Worm (Caenorhabditis elegans) whole organism, L1 larva: ENCODE measurements around the gene T11G6.2.

Experiments
- C04F5.9 ChIP-seq: sonication (generic microtip); optimal IDR thresholded peaks from 2 replicates; lab custom pipeline; 2016; ENCODE audit warnings: missing genetic modification characterization, missing compliant biosample characterization
- C16A3.4 ChIP-seq: fragments of 150-350 bp; optimal IDR thresholded peaks from 2 replicates; lab custom pipeline; 2014; ENCODE audit warnings: missing biosample characterization, missing genetic modification characterization
- aha-1 ChIP-seq: fragments of 150-350 bp; optimal IDR thresholded peaks from 2 replicates; lab custom pipeline; 2014; ENCODE audit warnings: missing biosample characterization, missing genetic modification characterization
- ceh-82 ChIP-seq, 3 experiments: fragments of 150-350 bp in 1 of 3; sonication (generic microtip) in 2 of 3; optimal IDR thresholded peaks; 2 replicates each; lab custom pipeline; 2014 to 2017; ENCODE audit warnings: missing biosample characterization in 3 of 3, missing genetic modification characterization in 3 of 3
- ceh-88 ChIP-seq: fragments of 200-800 bp; sonication (Bioruptor generic); IDR thresholded peaks from 2 replicates; pipeline ENCODE4 v1.3.6; 2022; ENCODE audit warnings: missing genetic modification characterization, missing compliant biosample characterization
- ceh-90 ChIP-seq: sonication (generic microtip); optimal IDR thresholded peaks from 2 replicates; lab custom pipeline; 2016; ENCODE audit warnings: missing genetic modification characterization, missing compliant biosample characterization
- dpl-1 ChIP-seq, 3 experiments: fragments of 150-350 bp in 2 of 3; sonication (generic microtip) in 1 of 3; optimal IDR thresholded peaks; 2 replicates each; lab custom pipeline; 2014 to 2017; ENCODE audit warnings: missing biosample characterization in 3 of 3, missing genetic modification characterization in 3 of 3, missing genetic modification reagents in 3 of 3
- dsc-1 ChIP-seq: sonication (generic microtip); optimal IDR thresholded peaks from 2 replicates; lab custom pipeline; 2016; ENCODE audit warnings: mild to moderate bottlenecking, missing genetic modification characterization, missing compliant biosample characterization
- efl-1 ChIP-seq, 4 experiments: fragments of 150-350 bp; optimal IDR thresholded peaks in 3 of 4; peaks in 1 of 4; 1 replicate in 1 of 4; 2 replicates in 3 of 4; lab custom pipeline; 2014; ENCODE audit warnings: missing biosample characterization in 2 of 4, missing genetic modification characterization in 2 of 4, missing genetic modification reagents in 2 of 4
- egl-27 ChIP-seq, 2 experiments: fragments of 150-350 bp in 1 of 2; sonication (generic microtip); optimal IDR thresholded peaks; 3 replicates each; lab custom pipeline; 2017 to 2018; ENCODE audit warnings: missing biosample characterization in 2 of 2, missing genetic modification characterization in 2 of 2, missing genetic modification reagents in 2 of 2
- elt-2 ChIP-seq: sonication (generic microtip); optimal IDR thresholded peaks from 2 replicates; lab custom pipeline; 2016; ENCODE audit warnings: missing genetic modification characterization, mild to moderate bottlenecking, inconsistent platforms, missing compliant biosample characterization, missing genetic modification reagents
- elt-3 ChIP-seq, 6 experiments: fragments of 150-350 bp in 1 of 6; sonication (generic microtip); optimal IDR thresholded peaks; 2 replicates each; lab custom pipeline; 2017 to 2018; ENCODE audit warnings: missing biosample characterization in 6 of 6, missing genetic modification characterization in 6 of 6, inconsistent platforms in 1 of 6
- ets-5 ChIP-seq: fragments of 200-800 bp; sonication (Bioruptor generic); IDR thresholded peaks from 2 replicates; pipeline ENCODE4 v1.3.6; 2022; ENCODE audit warnings: missing genetic modification characterization, missing compliant biosample characterization
- fkh-10 ChIP-seq: sonication (generic microtip); optimal IDR thresholded peaks from 2 replicates; lab custom pipeline; 2017; ENCODE audit warnings: missing biosample characterization, missing genetic modification reagents, missing genetic modification characterization
- fos-1 ChIP-seq: fragments of 150-350 bp; optimal IDR thresholded peaks from 2 replicates; lab custom pipeline; 2014; ENCODE audit warnings: missing biosample characterization, missing genetic modification characterization
- hlh-17 ChIP-seq: fragments of 200-800 bp; sonication (Bioruptor generic); optimal IDR thresholded peaks from 2 replicates; lab custom pipeline; 2018; ENCODE audit warnings: missing genetic modification characterization, mild to moderate bottlenecking, missing compliant biosample characterization, moderate library complexity, borderline replicate concordance
- irx-1 ChIP-seq: sonication (generic microtip); optimal IDR thresholded peaks from 2 replicates; lab custom pipeline; 2016; ENCODE audit warnings: missing genetic modification characterization, missing compliant biosample characterization
- isw-1 ChIP-seq: fragments of 200-800 bp; sonication (Bioruptor generic); IDR thresholded peaks from 2 replicates; pipeline ENCODE4 v1.3.6; 2022; ENCODE audit warnings: missing genetic modification characterization, missing compliant biosample characterization
- jun-1 ChIP-seq: fragments of 150-350 bp; optimal IDR thresholded peaks from 2 replicates; lab custom pipeline; 2014; ENCODE audit warnings: missing biosample characterization, missing genetic modification reagents, missing genetic modification characterization
- lin-13 ChIP-seq: fragments of 150-350 bp; optimal IDR thresholded peaks from 2 replicates; lab custom pipeline; 2014; ENCODE audit warnings: missing biosample characterization, missing genetic modification reagents, missing genetic modification characterization
- lin-14 ChIP-seq: fragments of 200-800 bp; sonication (Bioruptor generic); optimal IDR thresholded peaks from 2 replicates; lab custom pipeline; 2018; ENCODE audit warnings: mild to moderate bottlenecking, missing genetic modification characterization, moderate library complexity, missing compliant biosample characterization
- lin-15B ChIP-seq: fragments of 150-350 bp; sonication (generic microtip); optimal IDR thresholded peaks from 3 replicates; lab custom pipeline; 2014; ENCODE audit warnings: missing biosample characterization, missing genetic modification characterization
- lin-39 ChIP-seq: fragments of 150-350 bp; optimal IDR thresholded peaks from 2 replicates; lab custom pipeline; 2014; ENCODE audit warnings: missing biosample characterization, missing genetic modification reagents, missing genetic modification characterization
- lir-3 ChIP-seq: sonication (generic microtip); optimal IDR thresholded peaks from 2 replicates; lab custom pipeline; 2016; ENCODE audit warnings: mild to moderate bottlenecking, missing genetic modification characterization, moderate library complexity, missing compliant biosample characterization; ENCODE audit not compliant: poor library complexity
- mab-9 ChIP-seq: fragments of 200-800 bp; sonication (Bioruptor generic); IDR thresholded peaks from 2 replicates; pipeline ENCODE4 v1.3.6; 2022; ENCODE audit warnings: missing genetic modification reagents, missing genetic modification characterization, missing compliant biosample characterization
- nhr-237 ChIP-seq: fragments of 150-350 bp; optimal IDR thresholded peaks from 2 replicates; lab custom pipeline; 2014; ENCODE audit warnings: missing biosample characterization, missing genetic modification characterization
- nhr-28 ChIP-seq: fragments of 150-350 bp; optimal IDR thresholded peaks from 2 replicates; lab custom pipeline; 2014; ENCODE audit warnings: missing biosample characterization, missing genetic modification characterization
- nhr-47 ChIP-seq: sonication (generic microtip); optimal IDR thresholded peaks from 2 replicates; lab custom pipeline; 2016; ENCODE audit warnings: mild to moderate bottlenecking, missing genetic modification characterization, moderate library complexity, missing compliant biosample characterization
- nhr-76 ChIP-seq: sonication (generic microtip); optimal IDR thresholded peaks from 2 replicates; lab custom pipeline; 2017; ENCODE audit warnings: missing biosample characterization, missing genetic modification characterization
- nhr-84 ChIP-seq: sonication (generic microtip); optimal IDR thresholded peaks from 2 replicates; lab custom pipeline; 2017; ENCODE audit warnings: missing biosample characterization, missing genetic modification characterization
- nhr-85 ChIP-seq: sonication (generic microtip); peaks from one replicate; lab custom pipeline; 2016; ENCODE audit warnings: missing genetic modification characterization, inconsistent platforms, missing compliant biosample characterization
- pag-3 ChIP-seq: sonication (generic microtip); optimal IDR thresholded peaks from 2 replicates; lab custom pipeline; 2017; ENCODE audit warnings: missing genetic modification characterization, mild to moderate bottlenecking, missing compliant biosample characterization, antibody characterized with exemption, borderline replicate concordance; ENCODE audit not compliant: insufficient read depth
- rnt-1 ChIP-seq: sonication (generic microtip); optimal IDR thresholded peaks from 2 replicates; lab custom pipeline; 2016; ENCODE audit warnings: mild to moderate bottlenecking, missing genetic modification characterization, moderate library complexity, missing compliant biosample characterization
- snu-23 ChIP-seq: sonication (generic microtip); optimal IDR thresholded peaks from 2 replicates; lab custom pipeline; 2016; ENCODE audit warnings: missing genetic modification characterization, missing compliant biosample characterization
- sptf-1 ChIP-seq: fragments of 150-350 bp; optimal IDR thresholded peaks from 2 replicates; lab custom pipeline; 2014; ENCODE audit warnings: missing biosample characterization, missing genetic modification characterization
- sup-37 ChIP-seq: fragments of 200-800 bp; sonication (Bioruptor generic); optimal IDR thresholded peaks from 2 replicates; lab custom pipeline; 2018; ENCODE audit warnings: mild to moderate bottlenecking, missing genetic modification characterization, missing compliant biosample characterization
- swsn-7 ChIP-seq: sonication (generic microtip); optimal IDR thresholded peaks from 2 replicates; lab custom pipeline; 2016; ENCODE audit warnings: missing genetic modification characterization, missing compliant biosample characterization
- tbx-2 ChIP-seq: sonication (generic microtip); optimal IDR thresholded peaks from 2 replicates; lab custom pipeline; 2016; ENCODE audit warnings: missing genetic modification characterization, missing compliant biosample characterization
- tlp-1 ChIP-seq: fragments of 150-350 bp; optimal IDR thresholded peaks from 2 replicates; lab custom pipeline; 2014; ENCODE audit warnings: missing biosample characterization, missing genetic modification characterization
- zag-1 ChIP-seq: fragments of 150-350 bp; optimal IDR thresholded peaks from 2 replicates; lab custom pipeline; 2014; ENCODE audit warnings: missing biosample characterization, missing genetic modification characterization
- ztf-4 ChIP-seq: fragments of 150-350 bp; optimal IDR thresholded peaks from 2 replicates; lab custom pipeline; 2014; ENCODE audit warnings: missing biosample characterization, missing genetic modification characterization

The T11G6.2 gene

DNA sequence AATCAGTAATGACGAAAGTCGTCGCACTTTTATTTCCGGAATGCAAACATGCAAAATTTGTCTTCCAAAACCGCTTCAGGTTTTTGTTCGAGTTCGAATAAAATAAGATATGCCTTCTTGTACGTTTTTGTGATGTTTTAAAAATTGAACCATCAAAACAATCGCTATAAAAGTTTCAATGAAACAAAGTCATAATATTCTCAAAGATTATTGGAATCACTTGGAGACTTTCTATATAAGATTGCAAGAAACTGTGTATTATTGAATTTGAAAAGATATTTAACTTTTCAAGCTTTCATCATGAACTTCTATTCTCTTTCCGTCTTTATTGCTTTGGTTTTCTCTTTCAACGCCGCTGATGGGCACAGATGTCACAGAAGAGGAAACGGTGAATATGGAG, 18.5 kb upstream of the T11G6.2 start, which contains the start of gene fipr-14:
TSS of gene fipr-14 (plus strand) at position 301 of the 400 bp plus-strand sequence.
- TF ChIP-seq lin-15B, result no peak
- no peak for TF ChIP-seq lin-14 (GFP tag; lab: Kevin White, UChicago)
- TF ChIP-seq efl-1 (optimal IDR thresholded peaks at IDR 0.05; lab: Kevin White, UChicago), result no peak
- TF ChIP-seq efl-1 (GFP tag; optimal IDR thresholded peaks at IDR 0.05 in 1 of 2; lab: Kevin White, UChicago), result no peak
- TF ChIP-seq elt-2, result no peak
- no peak for TF ChIP-seq ceh-90 (tag; lab: Kevin White, UChicago)
- TF ChIP-seq zag-1 (tag; lab: Kevin White, UChicago), result no peak
- no peak for TF ChIP-seq ets-5 (GFP tag; lab: Robert Waterston, UW)
- TF ChIP-seq ceh-88 (GFP tag; lab: Robert Waterston, UW), result no peak
- no peak for TF ChIP-seq nhr-237 (tag; lab: Kevin White, UChicago)
- no peak for TF ChIP-seq fkh-10
- TF ChIP-seq C04F5.9 (tag; lab: Kevin White, UChicago), result no peak
- TF ChIP-seq fos-1 (tag; lab: Kevin White, UChicago), result no peak
- no peak for TF ChIP-seq sup-37 (GFP tag; lab: Kevin White, UChicago)
- no peak for TF ChIP-seq mab-9
- no peak for TF ChIP-seq elt-3 (tag; optimal IDR thresholded peaks at IDR 0.05; lab: Kevin White, UChicago)
- TF ChIP-seq nhr-84 (tag; lab: Kevin White, UChicago), result no peak
- no peak for TF ChIP-seq egl-27 (tag; optimal IDR thresholded peaks at IDR 0.05; lab: Kevin White, UChicago)

DNA sequence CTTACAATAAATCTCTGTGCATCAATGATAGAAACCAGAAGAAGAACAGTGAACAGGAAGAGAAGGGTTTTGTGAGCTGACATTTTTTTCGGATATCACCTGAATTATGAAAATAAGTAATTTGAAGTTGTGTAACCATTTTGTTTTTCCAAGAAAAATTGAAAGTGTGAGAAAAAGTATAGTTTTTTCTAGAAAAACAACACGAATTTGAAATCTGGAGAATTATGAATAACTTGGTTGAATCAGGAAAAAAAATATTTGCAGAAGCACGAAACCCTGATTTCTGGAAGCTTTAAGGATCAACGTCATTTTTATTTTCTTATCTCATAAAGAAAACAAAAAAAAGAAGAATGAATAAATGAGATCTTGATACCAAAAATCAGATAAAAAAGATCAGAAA, 16.2 kb upstream of the T11G6.2 start, which contains the start of gene F13E9.12:
TSS of gene F13E9.12 (minus strand) at position 101 of the 400 bp plus-strand sequence.
- TF ChIP-seq fkh-10 (no peak), fos-1 (tag; lab: Kevin White, UChicago) (no peak), mab-9 (no peak), egl-27 (tag; optimal IDR thresholded peaks at IDR 0.05; lab: Kevin White, UChicago) (no peak), C16A3.4 (tag; lab: Kevin White, UChicago) (no peak)

DNA sequence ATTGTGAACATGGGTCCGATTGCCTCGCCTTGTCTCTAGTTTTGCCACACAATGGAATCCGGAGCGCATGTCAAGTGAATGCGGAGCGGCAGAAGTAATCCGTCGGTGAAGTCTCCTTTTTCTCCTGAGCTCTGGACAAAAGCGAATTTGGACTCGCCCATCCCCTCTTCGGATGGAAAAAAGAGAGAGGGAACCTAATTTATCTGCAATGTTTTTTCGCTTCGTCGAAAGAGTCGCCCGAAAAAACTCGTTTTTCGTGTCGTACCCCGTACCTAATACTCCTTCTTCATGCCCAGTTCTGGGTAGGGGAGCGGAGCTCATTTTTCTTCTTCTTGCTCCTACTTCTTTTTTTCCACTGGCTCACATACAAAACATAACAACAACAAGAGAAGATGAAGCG, 11.9 kb upstream of the T11G6.2 start:
- no peak for TF ChIP-seq tlp-1 (tag; lab: Kevin White, UChicago)
- no peak for TF ChIP-seq lin-15B
- peak; percentile 54 for TF ChIP-seq lin-14 (GFP tag; lab: Kevin White, UChicago)
- no peak for TF ChIP-seq dsc-1 (tag; lab: Kevin White, UChicago)
- no peak for TF ChIP-seq ceh-90 (tag; lab: Kevin White, UChicago)
- TF ChIP-seq lin-39 (tag; lab: Kevin White, UChicago), result no peak
- no peak for TF ChIP-seq efl-1 (optimal IDR thresholded peaks at IDR 0.05; lab: Kevin White, UChicago)
- TF ChIP-seq efl-1 (GFP tag; optimal IDR thresholded peaks at IDR 0.05 in 1 of 2; lab: Kevin White, UChicago), result peak in 1 of 2 experiments; percentile 44
- no peak for TF ChIP-seq snu-23 (GFP tag; lab: Kevin White, UChicago)
- TF ChIP-seq fos-1 (tag; lab: Kevin White, UChicago), result no peak
- TF ChIP-seq nhr-84 (tag; lab: Kevin White, UChicago), result no peak
- TF ChIP-seq nhr-76 (tag; lab: Kevin White, UChicago), result no peak
- no peak for TF ChIP-seq zag-1 (tag; lab: Kevin White, UChicago)

DNA sequence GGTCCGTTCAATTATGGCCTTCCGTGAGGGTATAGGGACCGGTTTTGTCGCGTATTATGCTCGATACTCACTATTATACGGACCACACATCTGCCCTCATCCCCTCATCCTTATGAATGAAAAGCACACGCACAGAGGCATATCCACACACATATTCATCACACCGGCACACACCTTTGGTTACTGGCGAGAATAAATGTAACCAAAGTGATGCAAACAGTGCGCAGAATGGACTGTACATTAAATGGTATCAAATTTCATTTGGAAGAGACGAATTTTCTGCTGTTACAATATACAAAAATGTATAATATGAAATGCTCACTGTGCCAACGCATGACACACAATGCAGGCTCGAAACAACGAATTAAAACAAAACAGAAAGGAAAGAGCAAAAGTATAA, 11.3 kb upstream of the T11G6.2 start:
- TF ChIP-seq sptf-1 (tag; lab: Kevin White, UChicago) (no peak), ztf-4 (no peak), irx-1 (tag; lab: Kevin White, UChicago) (no peak), jun-1 (tag; lab: Kevin White, UChicago) (no peak)

DNA sequence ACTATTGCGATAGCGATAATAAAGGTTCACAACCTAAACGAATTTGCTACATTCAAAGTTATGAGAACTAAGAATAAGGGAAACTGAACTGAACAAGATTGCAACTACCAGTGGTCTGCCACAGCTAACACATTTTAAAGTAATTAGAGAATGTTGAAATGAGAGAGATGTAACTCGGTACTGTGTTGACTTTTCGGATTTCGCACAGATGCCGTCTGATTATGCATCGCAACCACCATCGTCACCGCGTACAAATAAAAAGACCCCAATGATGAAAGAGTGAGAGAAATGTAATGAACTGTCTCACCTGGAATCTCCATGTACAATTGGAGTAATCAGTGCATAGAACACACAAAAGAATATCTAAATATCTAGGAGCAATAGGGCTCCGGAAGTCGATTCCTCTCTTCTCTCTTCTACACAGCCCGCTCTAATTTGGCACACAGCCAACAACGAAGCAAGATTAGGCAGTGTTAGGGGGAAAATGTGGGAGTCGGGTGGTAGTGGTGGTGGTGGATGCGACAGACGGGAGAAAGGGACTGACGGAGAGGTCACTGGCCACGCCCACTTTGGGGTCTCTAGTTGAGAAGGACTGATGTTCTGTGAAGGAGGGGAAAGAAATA, 10.4 kb upstream of the T11G6.2 start, which contains the start of gene F13E9.11:
TSS of gene F13E9.11 (minus strand) at position 507 of the 623 bp plus-strand sequence.
- TF ChIP-seq egl-27 (tag; optimal IDR thresholded peaks at IDR 0.05; lab: Kevin White, UChicago) (no peak), ztf-4 (no peak), nhr-28 (no peak), isw-1 (no peak), rnt-1 (tag; lab: Kevin White, UChicago) (peak; percentile 4), ceh-82 (tag; optimal IDR thresholded peaks at IDR 0.05; lab: Kevin White, UChicago) (peak in 1 of 3 experiments; percentile 43), pag-3 (tag; lab: Kevin White, UChicago) (no peak), aha-1 (tag; lab: Kevin White, UChicago) (no peak), lin-14 (GFP tag; lab: Kevin White, UChicago) (peak; percentile 74), efl-1 (optimal IDR thresholded peaks at IDR 0.05; lab: Kevin White, UChicago) (no peak), efl-1 (GFP tag; optimal IDR thresholded peaks at IDR 0.05 in 1 of 2; lab: Kevin White, UChicago) (no peak), nhr-47 (peak; percentile 2), hlh-17 (GFP tag; lab: Kevin White, UChicago) (no peak), nhr-85 (no peak), lin-13 (GFP tag; lab: Kevin White, UChicago) (no peak), tbx-2 (tag; lab: Kevin White, UChicago) (peak; percentile 15), swsn-7 (tag; lab: Kevin White, UChicago) (no peak), lin-15B (no peak), lir-3 (tag; lab: Kevin White, UChicago) (no peak), fos-1 (tag; lab: Kevin White, UChicago) (no peak), dpl-1 (GFP tag; optimal IDR thresholded peaks at IDR 0.05; lab: Kevin White, UChicago) (no peak)
